Fruit fly (Drosophila melanogaster): ENCODE data around the gene CG31142.
A peak's percentile ranks its signal among the peaks of the same experiment; 100 is the strongest.

The CG31142 gene

dm6 chr3R:23943843-23944356 is 14.9 kb downstream of the CG31142 start:
- TF ChIP-seq CG8301 (tag; optimal IDR thresholded peaks at IDR 0.05) (no peak), gl (tag; optimal IDR thresholded peaks at IDR 0.05) (no peak), fd96Ca (GFP tag; IDR thresholded peaks at IDR 0.05) (no peak), CG10348 (GFP tag; IDR thresholded peaks at IDR 0.05) (no peak), CG8159 (tag; optimal IDR thresholded peaks at IDR 0.05) (no peak), CG4496 (GFP tag; IDR thresholded peaks at IDR 0.05) (no peak), Pif1B (GFP tag; optimal IDR thresholded peaks at IDR 0.05) (no peak), CG34367 (tag; optimal IDR thresholded peaks at IDR 0.05) (no peak), CG15710 (tag; optimal IDR thresholded peaks at IDR 0.05) (no peak), Snoo (tag; optimal IDR thresholded peaks at IDR 0.05) (no peak), Pif1A (GFP tag; optimal IDR thresholded peaks at IDR 0.05) (no peak), rn (GFP tag; IDR thresholded peaks at IDR 0.05) (no peak), CG9948 (tag; optimal IDR thresholded peaks at IDR 0.05) (no peak)

dm6 chr3R:23947002-23947401 is 18.0 kb downstream of the CG31142 start:
- TF ChIP-seq CG34367 (tag; optimal IDR thresholded peaks at IDR 0.05), result no peak
- TF ChIP-seq CG12605 (GFP tag; IDR thresholded peaks at IDR 0.05), result no peak
- no peak for TF ChIP-seq CG9948 (tag; optimal IDR thresholded peaks at IDR 0.05)
- TF ChIP-seq CG10348 (GFP tag; IDR thresholded peaks at IDR 0.05), result no peak
- TF ChIP-seq Pif1A (GFP tag; optimal IDR thresholded peaks at IDR 0.05), result no peak
- TF ChIP-seq Ets98B (GFP tag; IDR thresholded peaks at IDR 0.05), result no peak
- TF ChIP-seq rn (GFP tag; IDR thresholded peaks at IDR 0.05), result no peak
- TF ChIP-seq CG8301 (tag; optimal IDR thresholded peaks at IDR 0.05), result no peak
- TF ChIP-seq CG8159 (tag; optimal IDR thresholded peaks at IDR 0.05), result no peak
- TF ChIP-seq D1 (tag; optimal IDR thresholded peaks at IDR 0.05), result no peak
- TF ChIP-seq CG13204 (GFP tag; optimal IDR thresholded peaks at IDR 0.05), result no peak
- no peak for TF ChIP-seq Snoo (tag; optimal IDR thresholded peaks at IDR 0.05)
- no peak for TF ChIP-seq EcR (GFP tag; optimal IDR thresholded peaks at IDR 0.05)
- no peak for TF ChIP-seq CG14655 (GFP tag; optimal IDR thresholded peaks at IDR 0.05)

- TF ChIP-seq CG32121 (GFP tag; IDR thresholded peaks at IDR 0.05), result no peak
Observed at dm6 chr3R:23948324-23948465, 19.2 kb downstream of the CG31142 start, which contains the start of gene CG12268. TSS of gene CG12268 (minus strand) at chr3R:23948424.

dm6 chr3R:23948466-23949413 is 19.7 kb downstream of the CG31142 start:
- peak; percentile 62 for TF ChIP-seq EcR (GFP tag; optimal IDR thresholded peaks at IDR 0.05)
- peak; percentile 17; the same call in 1 of the 2 replicates for TF ChIP-seq CG10348 (GFP tag; IDR thresholded peaks at IDR 0.05)
- peak; percentile 72 for TF ChIP-seq CG32121 (GFP tag; IDR thresholded peaks at IDR 0.05)
- TF ChIP-seq Pif1A (GFP tag; optimal IDR thresholded peaks at IDR 0.05), result peak; percentile 94
- TF ChIP-seq CG14655 (GFP tag; optimal IDR thresholded peaks at IDR 0.05), result peak; percentile 93
- TF ChIP-seq Pif1B (GFP tag; optimal IDR thresholded peaks at IDR 0.05), result peak; percentile 93
- TF ChIP-seq rn (GFP tag; IDR thresholded peaks at IDR 0.05), result peak; percentile 47; the same call in 1 of the 2 replicates
- TF ChIP-seq CG17806 (tag; optimal IDR thresholded peaks at IDR 0.05), result peak; percentile 95
- TF ChIP-seq CG12605 (GFP tag; IDR thresholded peaks at IDR 0.05), result peak; percentile 47
- peak; percentile 99 for TF ChIP-seq CG8159 (tag; optimal IDR thresholded peaks at IDR 0.05)
- TF ChIP-seq Snoo (tag; optimal IDR thresholded peaks at IDR 0.05), result peak; percentile 91
- TF ChIP-seq CG13204 (GFP tag; optimal IDR thresholded peaks at IDR 0.05), result peak; percentile 88
- peak; percentile 96 for TF ChIP-seq CG9948 (tag; optimal IDR thresholded peaks at IDR 0.05)
- peak; percentile 82 for TF ChIP-seq gl (tag; optimal IDR thresholded peaks at IDR 0.05)
- TF ChIP-seq D1 (tag; optimal IDR thresholded peaks at IDR 0.05), result peak; percentile 93
- peak; percentile 15 for TF ChIP-seq Ets98B (GFP tag; IDR thresholded peaks at IDR 0.05)
- TF ChIP-seq CG8301 (tag; optimal IDR thresholded peaks at IDR 0.05), result peak; percentile 89
- TF ChIP-seq CG4496 (GFP tag; IDR thresholded peaks at IDR 0.05), result peak; percentile 72; the same call in 2 of the 3 replicates
- TF ChIP-seq CG34367 (tag; optimal IDR thresholded peaks at IDR 0.05), result peak; percentile 95
- peak; percentile 50; the same call in 2 of the 3 replicates for TF ChIP-seq fd96Ca (GFP tag; IDR thresholded peaks at IDR 0.05)
- TF ChIP-seq CG15710 (tag; optimal IDR thresholded peaks at IDR 0.05), result peak; percentile 98

- TF ChIP-seq Snoo (tag; optimal IDR thresholded peaks at IDR 0.05) (peak; percentile 3), EcR (GFP tag; optimal IDR thresholded peaks at IDR 0.05) (peak; percentile 40), Pif1B (GFP tag; optimal IDR thresholded peaks at IDR 0.05) (peak; percentile 50), Ets98B (GFP tag; IDR thresholded peaks at IDR 0.05) (peak; percentile 42; the same call in 1 of the 2 replicates), CG15710 (tag; optimal IDR thresholded peaks at IDR 0.05) (no peak), CG4496 (GFP tag; IDR thresholded peaks at IDR 0.05) (no peak), gl (tag; optimal IDR thresholded peaks at IDR 0.05) (no peak), CG8301 (tag; optimal IDR thresholded peaks at IDR 0.05) (peak; percentile 20), CG8159 (tag; optimal IDR thresholded peaks at IDR 0.05) (peak; percentile 3), fd96Ca (GFP tag; IDR thresholded peaks at IDR 0.05) (no peak), rn (GFP tag; IDR thresholded peaks at IDR 0.05) (no peak), CG14655 (GFP tag; optimal IDR thresholded peaks at IDR 0.05) (no peak), D1 (tag; optimal IDR thresholded peaks at IDR 0.05) (no peak), CG34367 (tag; optimal IDR thresholded peaks at IDR 0.05) (no peak), CG32121 (GFP tag; IDR thresholded peaks at IDR 0.05) (no peak), CG13204 (GFP tag; optimal IDR thresholded peaks at IDR 0.05) (no peak), CG12605 (GFP tag; IDR thresholded peaks at IDR 0.05) (peak; percentile 45; the same call in 1 of the 2 replicates), CG10348 (GFP tag; IDR thresholded peaks at IDR 0.05) (no peak), CG17806 (tag; optimal IDR thresholded peaks at IDR 0.05) (no peak), Pif1A (GFP tag; optimal IDR thresholded peaks at IDR 0.05) (peak; percentile 26), CG9948 (tag; optimal IDR thresholded peaks at IDR 0.05) (no peak)
Observed at dm6 chr3R:23955380-23955779, 26.3 kb downstream of the CG31142 start.

Data from whole organism, pupa.